Worm (Caenorhabditis elegans) whole organism, early embryonic: ENCODE measurements around the gene fbxa-31.

Source experiments
- B0310.2 ChIP-seq: sonication (generic microtip); optimal IDR thresholded peaks from 2 replicates; lab custom pipeline; 2016; ENCODE audit warnings: mild to moderate bottlenecking, missing genetic modification characterization, missing compliant biosample characterization
- F13C5.2 ChIP-seq: sonication (generic microtip); optimal IDR thresholded peaks from 2 replicates; lab custom pipeline; 2017; ENCODE audit warnings: mild to moderate bottlenecking, missing genetic modification characterization, inconsistent platforms, missing compliant biosample characterization
- aly-1 ChIP-seq: sonication (generic microtip); optimal IDR thresholded peaks from 2 replicates; lab custom pipeline; 2016; ENCODE audit warnings: missing genetic modification characterization, missing compliant biosample characterization
- ama-1 ChIP-seq: fragments of 150-350 bp; optimal IDR thresholded peaks from 2 replicates; lab custom pipeline; 2014
- ets-7 ChIP-seq: sonication (generic microtip); optimal IDR thresholded peaks from 2 replicates; lab custom pipeline; 2016; ENCODE audit warnings: missing genotype, missing genetic modification characterization, missing compliant biosample characterization
- flt-1 ChIP-seq: fragments of 200-800 bp; sonication (Bioruptor generic); IDR thresholded peaks from 2 replicates; pipeline ENCODE4 v1.3.6; 2022; ENCODE audit warnings: missing genetic modification characterization, missing compliant biosample characterization
- hmg-4 ChIP-seq: fragments of 200-800 bp; sonication (Bioruptor generic); optimal IDR thresholded peaks from 2 replicates; lab custom pipeline; 2018; ENCODE audit warnings: mild to moderate bottlenecking, missing genetic modification characterization, missing compliant biosample characterization
- hnd-1 ChIP-seq: sonication (generic microtip); optimal IDR thresholded peaks from 2 replicates; lab custom pipeline; 2016; ENCODE audit warnings: missing genetic modification characterization, missing compliant biosample characterization
- pes-1 ChIP-seq: fragments of 200-800 bp; sonication (Bioruptor generic); IDR thresholded peaks from 2 replicates; pipeline ENCODE4 v1.3.6; 2022; ENCODE audit warnings: missing genetic modification reagents, missing genetic modification characterization, missing compliant biosample characterization
- sea-1 ChIP-seq: fragments of 200-800 bp; sonication (Bioruptor generic); conservative IDR thresholded peaks from 2 replicates; pipeline ENCODE4 v1.3.6; 2022; ENCODE audit warnings: missing genetic modification characterization, missing compliant biosample characterization
- tbx-11 ChIP-seq: fragments of 200-800 bp; sonication (Bioruptor generic); IDR thresholded peaks from 2 replicates; pipeline ENCODE4 v1.3.6; 2022; ENCODE audit warnings: missing genetic modification characterization, missing compliant biosample characterization
- tbx-37 ChIP-seq: fragments of 200-800 bp; sonication (Bioruptor generic); conservative IDR thresholded peaks from 2 replicates; pipeline ENCODE4 v1.3.6; 2022; ENCODE audit warnings: missing genetic modification reagents, missing genetic modification characterization, missing compliant biosample characterization
- tra-4 ChIP-seq: sonication (generic microtip); optimal IDR thresholded peaks from 2 replicates; lab custom pipeline; 2017; ENCODE audit warnings: missing genetic modification characterization, missing compliant biosample characterization

Gene fbxa-31

ce11 chrIII:1221995-1222394 lies 49.2 kb downstream of the fbxa-31 start:
- TF ChIP-seq pes-1 (GFP tag; lab: Robert Waterston, UW) (no peak), tbx-11 (no peak), ets-7 (tag; lab: Kevin White, UChicago) (no peak), F13C5.2 (tag; lab: Kevin White, UChicago) (no peak), sea-1 (no peak), ama-1 (lab: Kevin White, UChicago) (no peak), aly-1 (no peak)

- TF ChIP-seq hmg-4 (GFP tag; lab: Kevin White, UChicago) (no peak), B0310.2 (tag; lab: Kevin White, UChicago) (no peak), aly-1 (no peak), tbx-37 (no peak), sea-1 (no peak), flt-1 (no peak), pes-1 (GFP tag; lab: Robert Waterston, UW) (no peak), tbx-11 (no peak), hnd-1 (no peak), tra-4 (no peak), ets-7 (tag; lab: Kevin White, UChicago) (no peak)
These were observed 51.2 kb downstream of the fbxa-31 start for ce11 chrIII:1220012-1220411.
